Worm (Caenorhabditis elegans) whole organism, L1 larva: ENCODE measurements around the gene F26A1.4.

Experiments
- lin-13 ChIP-seq: fragments of 150-350 bp; optimal IDR thresholded peaks from 2 replicates; lab custom pipeline; 2014; ENCODE audit warnings: missing biosample characterization, missing genetic modification reagents, missing genetic modification characterization
- lin-39 ChIP-seq: fragments of 150-350 bp; optimal IDR thresholded peaks from 2 replicates; lab custom pipeline; 2014; ENCODE audit warnings: missing biosample characterization, missing genetic modification reagents, missing genetic modification characterization
- nhr-90 ChIP-seq: sonication (generic microtip); optimal IDR thresholded peaks from 2 replicates; lab custom pipeline; 2016; ENCODE audit warnings: mild to moderate bottlenecking, missing genetic modification characterization, missing compliant biosample characterization; ENCODE audit not compliant: poor library complexity
- skn-1 ChIP-seq: fragments of 150-350 bp; optimal IDR thresholded peaks from 2 replicates; lab custom pipeline; 2014; ENCODE audit warnings: missing biosample characterization, missing genetic modification characterization
- sup-37 ChIP-seq: fragments of 200-800 bp; sonication (Bioruptor generic); optimal IDR thresholded peaks from 2 replicates; lab custom pipeline; 2018; ENCODE audit warnings: mild to moderate bottlenecking, missing genetic modification characterization, missing compliant biosample characterization
- unc-62 ChIP-seq: fragments of 150-350 bp; optimal IDR thresholded peaks from 2 replicates; lab custom pipeline; 2014; ENCODE audit warnings: missing biosample characterization, missing genetic modification reagents, missing genetic modification characterization

DNA sequence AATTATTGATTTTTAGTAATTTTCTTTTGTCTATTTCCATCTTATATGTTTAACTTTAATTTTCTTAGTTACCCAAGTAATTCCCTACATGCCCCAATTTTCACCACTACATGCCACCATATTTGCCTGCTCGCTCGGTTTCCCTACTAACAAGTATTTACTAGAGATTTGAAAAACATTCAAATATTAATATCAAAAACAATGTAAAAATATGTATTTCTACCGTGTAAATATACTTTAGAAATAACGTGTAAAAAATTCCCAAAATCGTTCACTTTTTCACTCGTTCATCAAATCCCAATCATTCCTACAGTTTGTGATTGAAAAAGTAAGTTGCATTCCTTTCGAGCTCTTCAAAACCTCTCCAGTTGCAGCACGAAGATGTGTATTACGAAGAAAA is 9.3 kb downstream of the F26A1.4 start, which contains the start of gene F26A1.3:
- TF ChIP-seq unc-62 (no peak), sup-37 (GFP tag; lab: Kevin White, UChicago) (no peak), lin-39 (tag; lab: Kevin White, UChicago) (no peak), lin-13 (no peak), nhr-90 (tag; lab: Kevin White, UChicago) (no peak), skn-1 (no peak)
